Fruit fly (Drosophila melanogaster): Measurements from ENCODE around the gene crq.

- TF ChIP-seq OdsH (GFP tag; optimal IDR thresholded peaks at IDR 0.05) (no peak), Sox102F (GFP tag; optimal IDR thresholded peaks at IDR 0.05) (no peak), CG6854 (GFP tag; optimal IDR thresholded peaks at IDR 0.05) (no peak), CG1621 (tag; optimal IDR thresholded peaks at IDR 0.05) (no peak), acj6 (GFP tag; optimal IDR thresholded peaks at IDR 0.05) (no peak), Blimp-1 (GFP tag; optimal IDR thresholded peaks at IDR 0.05) (no peak), dac (GFP tag; optimal IDR thresholded peaks at IDR 0.05) (no peak), CG6808 (GFP tag; optimal IDR thresholded peaks at IDR 0.05) (no peak), CG11294 (GFP tag; IDR thresholded peaks at IDR 0.05) (no peak; the same call in 1 of the 2 replicates)
These were observed 34.3 kb upstream of the crq start for dm6 chr2L:487171-487570.

Data from whole organism, prepupa.